Worm (Caenorhabditis elegans) whole organism, mixed stage, embryonic: ENCODE measurements around the gene F01F1.11.

Experiments
- cnd-1 ChIP-seq: fragments of 200-800 bp; sonication (Bioruptor generic); optimal IDR thresholded peaks from 2 replicates; lab custom pipeline; 2018; ENCODE audit warnings: mild to moderate bottlenecking, missing genetic modification characterization, missing compliant biosample characterization
- elt-1 ChIP-seq: sonication (generic microtip); optimal IDR thresholded peaks from 2 replicates; lab custom pipeline; 2017; ENCODE audit warnings: missing genetic modification characterization, mild to moderate bottlenecking, missing compliant biosample characterization, antibody characterized with exemption, moderate library complexity, borderline replicate concordance; ENCODE audit not compliant: insufficient read depth
- mep-1 ChIP-seq: fragments of 150-350 bp; optimal IDR thresholded peaks from 2 replicates; lab custom pipeline; 2017; ENCODE audit warnings: missing biosample characterization, missing genetic modification reagents, missing genetic modification characterization, inconsistent platforms
- sptf-1 ChIP-seq: sonication (generic microtip); optimal IDR thresholded peaks from 2 replicates; lab custom pipeline; 2017; ENCODE audit warnings: mild to moderate bottlenecking, missing genetic modification characterization, moderate library complexity, missing compliant biosample characterization
- unc-62 ChIP-seq: fragments of 150-350 bp; optimal IDR thresholded peaks from 2 replicates; lab custom pipeline; 2014; ENCODE audit warnings: missing biosample characterization, missing genetic modification reagents, missing genetic modification characterization
- ztf-11 ChIP-seq: fragments of 150-350 bp; optimal IDR thresholded peaks from 2 replicates; lab custom pipeline; 2014; ENCODE audit warnings: missing biosample characterization, missing genetic modification characterization

ce11 chrIII:5868401-5868800, 3.3 kb downstream of the F01F1.11 start, which contains the start of gene eng-1:
- TF ChIP-seq sptf-1 (no peak), elt-1 (tag; lab: Kevin White, UChicago) (no peak), mep-1 (tag; lab: Kevin White, UChicago) (no peak), unc-62 (GFP tag; lab: Kevin White, UChicago) (no peak), cnd-1 (tag; lab: Kevin White, UChicago) (no peak), ztf-11 (tag; lab: Kevin White, UChicago) (no peak)
